Fruit fly (Drosophila melanogaster) whole organism, pupa: ENCODE data around the gene CG1552.

Experiments used
- CG10348 ChIP-seq: fragments of 200-800 bp; sonication (Bioruptor generic); IDR thresholded peaks from 2 replicates; pipeline ENCODE4 v1.3.6; 2022; ENCODE audit warnings: missing biosample characterization, missing genetic modification characterization
- CG12605 ChIP-seq: fragments of 200-800 bp; sonication (Bioruptor generic); IDR thresholded peaks from 2 replicates; pipeline ENCODE4 v1.3.6; 2022; ENCODE audit warnings: missing biosample characterization, missing genetic modification characterization
- CG13204 ChIP-seq: fragments of 200-800 bp; sonication (Bioruptor generic); optimal IDR thresholded peaks from 2 replicates; lab custom pipeline; 2018; ENCODE audit warnings: missing biosample characterization, mild to moderate bottlenecking, missing genetic modification characterization, moderate library complexity
- CG14655 ChIP-seq: fragments of 200-800 bp; sonication (Bioruptor generic); optimal IDR thresholded peaks from 3 replicates; lab custom pipeline; 2017; ENCODE audit warnings: mild to moderate bottlenecking, missing biosample characterization, missing genetic modification reagents, missing genetic modification characterization
- CG17806 ChIP-seq: fragments of 200-800 bp; sonication (Bioruptor generic); optimal IDR thresholded peaks from 2 replicates; lab custom pipeline; 2018; ENCODE audit warnings: missing biosample characterization, mild to moderate bottlenecking, missing genetic modification characterization, moderate library complexity
- CG34367 ChIP-seq: fragments of 200-800 bp; sonication (Bioruptor generic); optimal IDR thresholded peaks from 2 replicates; lab custom pipeline; 2018; ENCODE audit warnings: missing biosample characterization, mild to moderate bottlenecking, missing genetic modification characterization
- EcR ChIP-seq: fragments of 200-800 bp; sonication (Bioruptor generic); optimal IDR thresholded peaks from 3 replicates; lab custom pipeline; 2019; ENCODE audit warnings: missing biosample characterization, missing genetic modification characterization, mild to moderate bottlenecking, moderate library complexity, missing genetic modification reagents
- Ets98B ChIP-seq: fragments of 200-800 bp; sonication (Bioruptor generic); IDR thresholded peaks from 2 replicates; pipeline ENCODE4 v1.3.6; 2022; ENCODE audit warnings: missing biosample characterization, missing genetic modification characterization
- Pif1A ChIP-seq: fragments of 200-800 bp; sonication (Bioruptor generic); optimal IDR thresholded peaks from 3 replicates; lab custom pipeline; 2016; ENCODE audit warnings: missing biosample characterization, missing genetic modification characterization

- no peak for TF ChIP-seq CG13204
- no peak for TF ChIP-seq CG10348
- no peak for TF ChIP-seq CG34367 (tag; lab: Kevin White, UChicago)
- no peak for TF ChIP-seq Pif1A (GFP tag; lab: Kevin White, UChicago)
- no peak for TF ChIP-seq CG14655 (GFP tag; lab: Kevin White, UChicago)
- TF ChIP-seq CG17806 (tag; lab: Kevin White, UChicago): no peak
- TF ChIP-seq Ets98B (GFP tag; lab: Robert Waterston, UW): no peak
- TF ChIP-seq EcR: no peak
- no peak for TF ChIP-seq CG12605
Observed at dm6 chrX:11044456-11044855, 8.9 kb downstream of the CG1552 start, which contains the start of gene SmydA-4.
